Fruit fly (Drosophila melanogaster): ENCODE results near the gene Mat89Ba.

dm6 chr3R:16256135-16256534, 16.1 kb downstream of the Mat89Ba start:
- no peak for TF ChIP-seq CG9139 (GFP tag; optimal IDR thresholded peaks at IDR 0.05)
- TF ChIP-seq Gug (GFP tag; IDR thresholded peaks at IDR 0.05), result no peak
- no peak for TF ChIP-seq CG8319 (GFP tag; optimal IDR thresholded peaks at IDR 0.05)
- no peak for TF ChIP-seq Met (GFP tag; optimal IDR thresholded peaks at IDR 0.05)
- TF ChIP-seq CG6792 (GFP tag; optimal IDR thresholded peaks at IDR 0.05), result no peak
- no peak for TF ChIP-seq CG10669 (GFP tag; optimal IDR thresholded peaks at IDR 0.05)
- no peak for TF ChIP-seq achi (GFP tag; optimal IDR thresholded peaks at IDR 0.05)
- TF ChIP-seq Eip78C (GFP tag), result no peak
- TF ChIP-seq CG11902 (GFP tag; optimal IDR thresholded peaks at IDR 0.05), result no peak
- no peak for TF ChIP-seq vri (GFP tag; optimal IDR thresholded peaks at IDR 0.05)
- TF ChIP-seq OdsH (GFP tag; optimal IDR thresholded peaks at IDR 0.05), result no peak
- no peak for TF ChIP-seq CG4318 (GFP tag; optimal IDR thresholded peaks at IDR 0.05)
- TF ChIP-seq fd85E (GFP tag; optimal IDR thresholded peaks at IDR 0.05), result no peak
- no peak for TF ChIP-seq Sox102F (GFP tag; optimal IDR thresholded peaks at IDR 0.05)
